Fruit fly (Drosophila melanogaster): Measurements from ENCODE around the gene CG8132.

Gene CG8132

DNA sequence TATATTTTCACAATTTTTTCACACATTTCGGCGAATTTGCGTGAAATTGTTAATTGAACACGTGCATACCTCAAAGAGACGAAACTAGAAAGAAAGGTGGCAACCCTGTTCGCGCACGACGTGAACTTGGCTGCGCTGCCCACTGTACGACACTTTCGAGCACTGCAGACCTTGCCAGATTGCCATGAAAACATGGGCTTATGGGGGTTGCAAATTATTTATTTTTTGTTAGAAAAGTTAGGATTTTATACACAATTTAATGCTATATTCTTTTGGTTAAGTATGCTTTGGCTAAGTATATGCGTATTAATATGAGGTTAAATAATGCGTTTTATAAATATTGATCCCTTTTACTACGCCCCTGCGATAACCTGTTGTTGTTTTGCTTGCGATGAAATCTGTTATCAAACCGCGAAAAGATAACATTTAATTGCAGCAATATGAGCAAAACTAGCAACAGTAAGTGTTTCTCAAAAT lies at the start of gene CG8132, which contains the start of gene RpL34b (continued):
- peak; percentile 96 for TF ChIP-seq gcm (GFP tag; optimal IDR thresholded peaks at IDR 0.05)
- TF ChIP-seq zf30C (GFP tag; optimal IDR thresholded peaks at IDR 0.05) = peak; percentile 62
- peak; percentile 79 for TF ChIP-seq wek (GFP tag; optimal IDR thresholded peaks at IDR 0.05)
- TF ChIP-seq tio (GFP tag; optimal IDR thresholded peaks at IDR 0.05) = no peak
- no peak for TF ChIP-seq pan (optimal IDR thresholded peaks at IDR 0.05)
- peak in 1 of 2 experiments; percentile 96 for TF ChIP-seq pan (GFP tag; optimal IDR thresholded peaks at IDR 0.05 in 1 of 2, IDR thresholded peaks at IDR 0.05 in 1 of 2)
- TF ChIP-seq CG12942 (GFP tag; optimal IDR thresholded peaks at IDR 0.05) = peak; percentile 97
- TF ChIP-seq Atf-2 (GFP tag; optimal IDR thresholded peaks at IDR 0.05) = peak; percentile 90
- TF ChIP-seq her (GFP tag; optimal IDR thresholded peaks at IDR 0.05) = peak; percentile 94
- peak; percentile 91 for TF ChIP-seq CG12071 (GFP tag; optimal IDR thresholded peaks at IDR 0.05)
- peak; percentile 88 for TF ChIP-seq CG1024 (GFP tag; IDR thresholded peaks at IDR 0.05)
- TF ChIP-seq hb (GFP tag; IDR thresholded peaks at IDR 0.05; ENCODE audit: partially characterized antibody) = no peak
- TF ChIP-seq Atf6 (GFP tag; IDR thresholded peaks at IDR 0.05) = peak; percentile 94
- peak; percentile 90 for TF ChIP-seq CG2889 (GFP tag; IDR thresholded peaks at IDR 0.05)
- peak; percentile 92 for TF ChIP-seq NK7.1 (GFP tag; optimal IDR thresholded peaks at IDR 0.05)
- no peak for TF ChIP-seq CG34224 (GFP tag; IDR thresholded peaks at IDR 0.05; ENCODE audit: partially characterized antibody)
- TF ChIP-seq CG4424 (GFP tag; optimal IDR thresholded peaks at IDR 0.05) = peak; percentile 95
- TF ChIP-seq CG8359 (GFP tag; optimal IDR thresholded peaks at IDR 0.05; ENCODE audit: borderline replicate concordance) = peak; percentile 80
- TF ChIP-seq C15 (GFP tag; IDR thresholded peaks at IDR 0.05) = peak; percentile 94
- peak; percentile 89 for TF ChIP-seq CG8765 (GFP tag; IDR thresholded peaks at IDR 0.05)
- peak; percentile 92 for TF ChIP-seq nerfin-1 (tag; optimal IDR thresholded peaks at IDR 0.05)
- peak; percentile 94 for TF ChIP-seq CG33557 (GFP tag; optimal IDR thresholded peaks at IDR 0.05)
- TF ChIP-seq Poxn (GFP tag; IDR thresholded peaks at IDR 0.05) = peak; percentile 88
- peak; percentile 96 for TF ChIP-seq CG9727 (GFP tag; optimal IDR thresholded peaks at IDR 0.05)
- peak in 1 of 3 experiments; percentile 73 for TF ChIP-seq Stat92E (GFP tag; optimal IDR thresholded peaks at IDR 0.05)
- TF ChIP-seq Tbp (GFP tag; optimal IDR thresholded peaks at IDR 0.05) = peak; percentile 33
- TF ChIP-seq chn (GFP tag; optimal IDR thresholded peaks at IDR 0.05) = peak; percentile 97
- TF ChIP-seq ac (GFP tag; optimal IDR thresholded peaks at IDR 0.05) = peak; percentile 68
- peak; percentile 89 for TF ChIP-seq Oli (tag; optimal IDR thresholded peaks at IDR 0.05)
- TF ChIP-seq Hey (tag; optimal IDR thresholded peaks at IDR 0.05) = peak; percentile 95
- TF ChIP-seq bbx (GFP tag; IDR thresholded peaks at IDR 0.05; ENCODE audit: partially characterized antibody) = peak; percentile 58; the same call in 1 of the 2 replicates
- peak; percentile 55 for TF ChIP-seq btn (GFP tag; optimal IDR thresholded peaks at IDR 0.05)
- TF ChIP-seq vvl (GFP tag; IDR thresholded peaks at IDR 0.05) = peak; percentile 98
- TF ChIP-seq Dad (GFP tag; optimal IDR thresholded peaks at IDR 0.05) = peak; percentile 95
- TF ChIP-seq CG3726 (GFP tag; IDR thresholded peaks at IDR 0.05) = peak; percentile 89
- TF ChIP-seq CG18619 (GFP tag; optimal IDR thresholded peaks at IDR 0.05) = peak; percentile 96
- peak; percentile 89 for TF ChIP-seq CG2875 (GFP tag; optimal IDR thresholded peaks at IDR 0.05)
- peak; percentile 93 for TF ChIP-seq CG2202 (tag; optimal IDR thresholded peaks at IDR 0.05)
- peak; percentile 97 for TF ChIP-seq sob (GFP tag; IDR thresholded peaks at IDR 0.05)
- TF ChIP-seq Ssrp (tag; optimal IDR thresholded peaks at IDR 0.05) = peak; percentile 93
- peak; percentile 59 for TF ChIP-seq CG9797 (GFP tag; optimal IDR thresholded peaks at IDR 0.05)
- TF ChIP-seq al (GFP tag; IDR thresholded peaks at IDR 0.05) = peak; percentile 93
- TF ChIP-seq unpg (GFP tag; optimal IDR thresholded peaks at IDR 0.05) = peak; percentile 97
- TF ChIP-seq eyg (GFP tag; optimal IDR thresholded peaks at IDR 0.05) = peak; percentile 78
- peak; percentile 94 for TF ChIP-seq CG6765 (GFP tag; optimal IDR thresholded peaks at IDR 0.05)
- TF ChIP-seq ERR (GFP tag; optimal IDR thresholded peaks at IDR 0.05) = peak; percentile 91
- peak; percentile 85 for TF ChIP-seq crc (GFP tag; optimal IDR thresholded peaks at IDR 0.05)
- TF ChIP-seq Sox100B (GFP tag; optimal IDR thresholded peaks at IDR 0.05) = no peak
- peak; percentile 97 for TF ChIP-seq shn (GFP tag; optimal IDR thresholded peaks at IDR 0.05)
- peak; percentile 93 for TF ChIP-seq CG1792 (GFP tag; optimal IDR thresholded peaks at IDR 0.05)
